Fruit fly (Drosophila melanogaster) whole organism: ENCODE results near the gene HLH4C.

Experiments used
- Dll ChIP-seq: fragments of >200 bp; optimal IDR thresholded peaks from 2 replicates; lab custom pipeline; 2017
- EcR ChIP-seq, 2 experiments: fragments of >200 bp; optimal IDR thresholded peaks; 2 replicates each; lab custom pipeline; 2017; ENCODE audit warnings: missing biosample characterization in 2 of 2, missing genetic modification characterization in 2 of 2, missing genetic modification reagents in 2 of 2
- pan ChIP-seq: fragments of >200 bp; optimal IDR thresholded peaks from 2 replicates; lab custom pipeline; 2017
- usp ChIP-seq: fragments of >200 bp; optimal IDR thresholded peaks from 2 replicates; lab custom pipeline; 2017; ENCODE audit warnings: missing biosample characterization, missing genetic modification characterization, mixed read lengths

dm6 chrX:4686150-4686549 lies 38.9 kb upstream of the HLH4C start:
- TF ChIP-seq usp (GFP tag; lab: Kevin White, UChicago) (no peak), EcR (GFP tag; optimal IDR thresholded peaks at IDR 0.05; lab: Kevin White, UChicago) (no peak), Dll (lab: Kevin White, UChicago) (no peak), pan (lab: Kevin White, UChicago) (no peak)
